Fruit fly (Drosophila melanogaster): Measurements from ENCODE around the gene CG11997.

DNA sequence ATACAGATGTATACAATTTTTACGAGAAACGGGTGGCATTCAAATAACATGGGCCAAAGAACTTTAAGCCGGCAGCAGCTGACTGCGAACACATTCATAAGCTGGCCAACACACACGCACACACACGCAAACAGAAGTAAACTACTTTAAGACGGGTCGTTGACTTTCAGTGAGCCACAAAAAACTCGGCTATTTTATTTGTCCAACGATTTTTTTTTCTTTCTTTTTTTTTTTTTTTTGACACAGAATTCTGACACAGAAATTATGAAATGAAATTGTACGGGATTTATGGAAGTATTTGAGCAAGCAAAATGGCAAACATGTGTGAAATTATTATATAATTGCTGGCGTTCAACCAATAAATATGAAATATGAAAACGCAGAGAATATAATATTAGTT lies 27.5 kb upstream of the CG11997 start:
- TF ChIP-seq Dll (optimal IDR thresholded peaks at IDR 0.05), result no peak
- TF ChIP-seq pan (optimal IDR thresholded peaks at IDR 0.05), result no peak
- TF ChIP-seq usp (GFP tag; optimal IDR thresholded peaks at IDR 0.05), result no peak
- no peak for TF ChIP-seq EcR (GFP tag; optimal IDR thresholded peaks at IDR 0.05)

All from whole organism.